Worm (Caenorhabditis elegans) whole organism, early embryonic: ENCODE measurements around the gene F47B10.6.

ENCODE experiments used
- B0310.2 ChIP-seq: sonication (generic microtip); optimal IDR thresholded peaks from 2 replicates; lab custom pipeline; 2016; ENCODE audit warnings: mild to moderate bottlenecking, missing genetic modification characterization, missing compliant biosample characterization
- F13C5.2 ChIP-seq: sonication (generic microtip); optimal IDR thresholded peaks from 2 replicates; lab custom pipeline; 2017; ENCODE audit warnings: mild to moderate bottlenecking, missing genetic modification characterization, inconsistent platforms, missing compliant biosample characterization
- aly-1 ChIP-seq: sonication (generic microtip); optimal IDR thresholded peaks from 2 replicates; lab custom pipeline; 2016; ENCODE audit warnings: missing genetic modification characterization, missing compliant biosample characterization
- ama-1 ChIP-seq: fragments of 150-350 bp; optimal IDR thresholded peaks from 2 replicates; lab custom pipeline; 2014
- flt-1 ChIP-seq: fragments of 200-800 bp; sonication (Bioruptor generic); IDR thresholded peaks from 2 replicates; pipeline ENCODE4 v1.3.6; 2022; ENCODE audit warnings: missing genetic modification characterization, missing compliant biosample characterization
- scrt-1 ChIP-seq: fragments of 200-800 bp; sonication (Bioruptor generic); IDR thresholded peaks from 2 replicates; pipeline ENCODE4 v1.3.6; 2022; ENCODE audit warnings: missing genetic modification characterization, missing compliant biosample characterization
- tra-4 ChIP-seq: sonication (generic microtip); optimal IDR thresholded peaks from 2 replicates; lab custom pipeline; 2017; ENCODE audit warnings: missing genetic modification characterization, missing compliant biosample characterization

DNA sequence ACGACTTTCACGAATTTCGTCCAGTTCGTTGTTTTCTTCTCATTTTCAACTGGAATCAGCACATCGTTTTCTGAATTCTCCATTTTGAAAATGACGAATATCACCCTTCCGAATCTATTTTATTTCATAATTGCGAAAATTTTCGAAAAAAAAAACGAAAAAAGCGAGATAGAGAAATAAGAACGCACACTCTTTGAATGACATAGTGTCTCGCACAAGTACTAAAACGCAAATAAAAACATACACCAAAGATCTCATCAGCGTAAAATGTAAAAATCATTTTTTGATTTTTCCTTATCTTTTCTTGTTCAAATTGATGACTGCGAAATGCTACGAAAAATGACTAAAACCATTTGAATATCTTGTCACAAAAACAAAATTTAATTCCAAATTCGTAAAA is 24.0 kb upstream of the F47B10.6 start, which contains the start of gene pgp-8:
- TF ChIP-seq scrt-1 (GFP tag; lab: Robert Waterston, UW) (no peak), flt-1 (GFP tag; lab: Robert Waterston, UW) (no peak), ama-1 (lab: Kevin White, UChicago) (no peak), F13C5.2 (no peak), aly-1 (no peak), B0310.2 (tag; lab: Kevin White, UChicago) (no peak), tra-4 (no peak)
